Worm (Caenorhabditis elegans) whole organism, L2 larva: ENCODE results near the gene F52C6.3.

Experiments used
- ceh-82 ChIP-seq: fragments of 150-350 bp; optimal IDR thresholded peaks from 2 replicates; lab custom pipeline; 2014; ENCODE audit warnings: missing biosample characterization, missing genetic modification characterization
- nhr-129 ChIP-seq: fragments of 150-350 bp; optimal IDR thresholded peaks from 2 replicates; lab custom pipeline; 2014; ENCODE audit warnings: missing biosample characterization, missing genetic modification characterization
- unc-62 ChIP-seq: fragments of 150-350 bp; optimal IDR thresholded peaks from 2 replicates; lab custom pipeline; 2014; ENCODE audit warnings: missing biosample characterization, missing genetic modification reagents, missing genetic modification characterization

DNA sequence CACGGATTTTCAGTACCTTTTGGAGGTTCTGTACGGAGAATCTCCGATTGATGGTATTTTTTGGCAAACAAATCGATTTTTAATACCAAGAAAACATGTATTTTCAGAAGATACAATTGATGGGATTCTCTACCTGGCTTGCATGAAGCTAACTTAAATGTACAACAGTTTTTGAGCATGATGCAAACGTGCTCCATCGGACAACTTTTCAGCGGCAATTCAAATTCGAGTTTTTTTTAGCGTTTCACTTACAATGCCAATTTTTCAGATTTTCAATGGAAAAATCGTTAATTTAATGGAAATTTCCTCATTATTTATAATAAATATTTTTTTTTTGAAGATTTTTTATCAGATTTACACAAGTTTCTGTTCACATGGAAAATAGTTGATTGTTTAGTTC is 4.0 kb downstream of the F52C6.3 start:
- TF ChIP-seq nhr-129, result no peak
- TF ChIP-seq ceh-82 (tag; lab: Kevin White, UChicago), result no peak
- TF ChIP-seq unc-62 (GFP tag; lab: Kevin White, UChicago), result no peak
